Fruit fly (Drosophila melanogaster) whole organism, embryonic: ENCODE data around the gene Obp19a.

ENCODE experiments used
- CG10543 ChIP-seq: fragments of 200-800 bp; sonication (Bioruptor generic); optimal IDR thresholded peaks from 3 replicates; lab custom pipeline; 2017; ENCODE audit warnings: missing biosample characterization, mild to moderate bottlenecking, missing genetic modification characterization, moderate library complexity
- CG10979 ChIP-seq: fragments of 200-800 bp; sonication (Bioruptor generic); optimal IDR thresholded peaks from 2 replicates; lab custom pipeline; 2018; ENCODE audit warnings: missing biosample characterization, mild to moderate bottlenecking, missing genetic modification characterization, moderate library complexity
- CG11247 ChIP-seq: fragments of 200-800 bp; sonication (Bioruptor generic); IDR thresholded peaks from 2 replicates; pipeline ENCODE4 v1.3.6; 2022; ENCODE audit warnings: missing biosample characterization, missing genetic modification characterization
- CG13287 ChIP-seq: fragments of 200-800 bp; sonication (Bioruptor generic); IDR thresholded peaks from 2 replicates; pipeline ENCODE4 v1.3.6; 2022; ENCODE audit warnings: missing biosample characterization, missing genetic modification characterization; ENCODE audit not compliant: partially characterized antibody
- CG14965 ChIP-seq: fragments of 200-800 bp; sonication (Bioruptor generic); optimal IDR thresholded peaks from 2 replicates; lab custom pipeline; 2016; ENCODE audit warnings: missing biosample characterization, missing genetic modification characterization, borderline replicate concordance
- CG18011 ChIP-seq: fragments of 200-800 bp; sonication (Bioruptor generic); optimal IDR thresholded peaks from 2 replicates; lab custom pipeline; 2017; ENCODE audit warnings: missing biosample characterization, missing genetic modification characterization, mild to moderate bottlenecking, moderate library complexity, missing genotype
- CG18476 ChIP-seq: fragments of 200-800 bp; sonication (Bioruptor generic); optimal IDR thresholded peaks from 2 replicates; lab custom pipeline; 2016; ENCODE audit warnings: missing biosample characterization, mild to moderate bottlenecking, missing genetic modification characterization
- CG2889 ChIP-seq: fragments of 200-800 bp; sonication (Bioruptor generic); IDR thresholded peaks from 3 replicates; pipeline ENCODE4 v1.3.6; 2022; ENCODE audit warnings: missing biosample characterization, missing genetic modification characterization
- CG33557 ChIP-seq: fragments of 200-800 bp; sonication (Bioruptor generic); optimal IDR thresholded peaks from 2 replicates; lab custom pipeline; 2019; ENCODE audit warnings: missing biosample characterization, mild to moderate bottlenecking, missing genetic modification characterization, moderate library complexity
- CG43689 ChIP-seq: fragments of 200-800 bp; sonication (Bioruptor generic); IDR thresholded peaks from 2 replicates; pipeline ENCODE4 v1.3.6; 2022; ENCODE audit warnings: missing biosample characterization, missing genetic modification characterization
- CG6272 ChIP-seq: fragments of 200-800 bp; sonication (Bioruptor generic); IDR thresholded peaks from 2 replicates; pipeline ENCODE4 v1.3.6; 2022; ENCODE audit warnings: missing biosample characterization, missing genetic modification characterization
- CG6854 ChIP-seq: fragments of 200-800 bp; sonication (Bioruptor generic); optimal IDR thresholded peaks from 3 replicates; lab custom pipeline; 2017; ENCODE audit warnings: missing biosample characterization, mild to moderate bottlenecking, missing genetic modification characterization
- CG7786 ChIP-seq: fragments of 200-800 bp; sonication (Bioruptor generic); optimal IDR thresholded peaks from 2 replicates; lab custom pipeline; 2016; ENCODE audit warnings: missing biosample characterization, missing genetic modification characterization
- CG7987 ChIP-seq: fragments of 200-800 bp; sonication (Bioruptor generic); optimal IDR thresholded peaks from 2 replicates; lab custom pipeline; 2018; ENCODE audit warnings: missing biosample characterization, mild to moderate bottlenecking, missing genetic modification characterization, moderate library complexity
- CG8281 ChIP-seq: fragments of 200-800 bp; sonication (Bioruptor generic); optimal IDR thresholded peaks from 2 replicates; lab custom pipeline; 2018; ENCODE audit warnings: missing biosample characterization, mild to moderate bottlenecking, missing genetic modification characterization, moderate library complexity
- CG8765 ChIP-seq: fragments of 200-800 bp; sonication (Bioruptor generic); IDR thresholded peaks from 2 replicates; pipeline ENCODE4 v1.3.6; 2022; ENCODE audit warnings: missing biosample characterization, missing genetic modification characterization
- CG8924 ChIP-seq: fragments of 200-800 bp; optimal IDR thresholded peaks from 3 replicates; lab custom pipeline; 2019; ENCODE audit warnings: missing biosample characterization, mild to moderate bottlenecking, missing genetic modification characterization, moderate library complexity
- Dref ChIP-seq: fragments of 200-800 bp; sonication (Bioruptor generic); IDR thresholded peaks from 2 replicates; pipeline ENCODE4 v1.3.6; 2022; ENCODE audit warnings: missing biosample characterization, missing genetic modification characterization
- Fer1 ChIP-seq: fragments of 200-800 bp; sonication (Bioruptor generic); optimal IDR thresholded peaks from 2 replicates; lab custom pipeline; 2017; ENCODE audit warnings: missing biosample characterization, mild to moderate bottlenecking, missing genetic modification characterization
- Hmr ChIP-seq: fragments of 200-800 bp; sonication (Bioruptor generic); optimal IDR thresholded peaks from 3 replicates; lab custom pipeline; 2017; ENCODE audit warnings: mild to moderate bottlenecking, missing biosample characterization, missing genetic modification reagents, missing genetic modification characterization
- Hr3 ChIP-seq: fragments of 200-800 bp; sonication (Bioruptor generic); optimal IDR thresholded peaks from 3 replicates; lab custom pipeline; 2016; ENCODE audit warnings: missing biosample characterization, missing genetic modification characterization
- Lim3 ChIP-seq: fragments of 200-800 bp; sonication (Bioruptor generic); IDR thresholded peaks from 2 replicates; pipeline ENCODE4 v1.3.6; 2022; ENCODE audit warnings: missing biosample characterization, missing genetic modification characterization
- NC2α ChIP-seq: fragments of 200-800 bp; sonication (Bioruptor generic); optimal IDR thresholded peaks from 2 replicates; lab custom pipeline; 2016; ENCODE audit warnings: missing biosample characterization, missing genetic modification characterization
- NFAT ChIP-seq: fragments of 200-800 bp; sonication (Bioruptor generic); IDR thresholded peaks from 2 replicates; pipeline ENCODE4 v1.3.6; 2022; ENCODE audit warnings: missing biosample characterization, missing genetic modification characterization
- Oaz ChIP-seq: fragments of 200-800 bp; sonication (Bioruptor generic); IDR thresholded peaks from 2 replicates; pipeline ENCODE4 v1.3.6; 2022; ENCODE audit warnings: missing biosample characterization, missing genetic modification characterization
- Poxn ChIP-seq: fragments of 200-800 bp; sonication (Bioruptor generic); IDR thresholded peaks from 2 replicates; pipeline ENCODE4 v1.3.6; 2022; ENCODE audit warnings: missing biosample characterization, missing genetic modification characterization
- Rfx ChIP-seq: fragments of 200-800 bp; sonication (Bioruptor generic); IDR thresholded peaks from 2 replicates; pipeline ENCODE4 v1.3.6; 2022; ENCODE audit warnings: missing biosample characterization, missing genetic modification characterization
- Taf1 ChIP-seq: fragments of 200-800 bp; sonication (Bioruptor generic); IDR thresholded peaks from 2 replicates; pipeline ENCODE4 v1.3.6; 2022; ENCODE audit warnings: missing biosample characterization, missing genetic modification characterization
- dpn ChIP-seq, 2 experiments: fragments of 200-800 bp; sonication (Bioruptor generic); optimal IDR thresholded peaks; 3 replicates each; lab custom pipeline; 2016; ENCODE audit warnings: missing biosample characterization in 2 of 2, missing genetic modification characterization in 2 of 2
- en ChIP-seq: fragments of 200-800 bp; sonication (Bioruptor generic); optimal IDR thresholded peaks from 2 replicates; lab custom pipeline; 2016; ENCODE audit warnings: missing biosample characterization, missing genetic modification characterization
- eve ChIP-seq, 2 experiments: fragments of >200 bp; optimal IDR thresholded peaks; 2 replicates each; lab custom pipeline; 2017; ENCODE audit warnings: missing biosample characterization in 2 of 2, missing genetic modification characterization in 2 of 2
- ewg ChIP-seq: fragments of 200-800 bp; sonication (Bioruptor generic); optimal IDR thresholded peaks from 3 replicates; lab custom pipeline; 2017; ENCODE audit warnings: mild to moderate bottlenecking, missing biosample characterization, missing genetic modification reagents, missing genetic modification characterization
- fd3F ChIP-seq: fragments of 200-800 bp; sonication (Bioruptor generic); optimal IDR thresholded peaks from 2 replicates; lab custom pipeline; 2018; ENCODE audit warnings: missing biosample characterization, mild to moderate bottlenecking, missing genetic modification characterization, moderate library complexity
- gro ChIP-seq: fragments of 200-800 bp; sonication (Bioruptor generic); optimal IDR thresholded peaks from 2 replicates; lab custom pipeline; 2016; ENCODE audit warnings: missing biosample characterization, missing genetic modification characterization
- hb ChIP-seq: fragments of 200-800 bp; sonication (Bioruptor generic); IDR thresholded peaks from 3 replicates; pipeline ENCODE4 v1.3.6; 2022; ENCODE audit warnings: missing biosample characterization, missing genetic modification characterization; ENCODE audit not compliant: partially characterized antibody
- jumu ChIP-seq: fragments of 200-800 bp; sonication (Bioruptor generic); optimal IDR thresholded peaks from 3 replicates; lab custom pipeline; 2016; ENCODE audit warnings: missing biosample characterization, missing genetic modification characterization
- kni ChIP-seq: fragments of 200-800 bp; sonication (Bioruptor generic); optimal IDR thresholded peaks from 3 replicates; lab custom pipeline; 2017; ENCODE audit warnings: mild to moderate bottlenecking, missing biosample characterization, missing genetic modification reagents, missing genetic modification characterization
- maf-S ChIP-seq: fragments of 200-800 bp; sonication (Bioruptor generic); optimal IDR thresholded peaks from 2 replicates; lab custom pipeline; 2016; ENCODE audit warnings: missing biosample characterization, missing genetic modification characterization
- nerfin-2 ChIP-seq: fragments of 200-800 bp; sonication (Bioruptor generic); IDR thresholded peaks from 2 replicates; pipeline ENCODE4 v1.3.6; 2022; ENCODE audit warnings: missing biosample characterization, missing genetic modification characterization; ENCODE audit not compliant: partially characterized antibody
- org-1 ChIP-seq: fragments of 200-800 bp; sonication (Bioruptor generic); optimal IDR thresholded peaks from 2 replicates; lab custom pipeline; 2017; ENCODE audit warnings: missing biosample characterization, missing genetic modification characterization
- otp ChIP-seq: fragments of 200-800 bp; sonication (Bioruptor generic); IDR thresholded peaks from 3 replicates; pipeline ENCODE4, ENCODE4 v1.3.6; 2022; ENCODE audit warnings: missing biosample characterization, missing genetic modification characterization
- ranshi ChIP-seq: fragments of 200-800 bp; sonication (Bioruptor generic); IDR thresholded peaks from 2 replicates; pipeline ENCODE4 v1.3.6; 2022; ENCODE audit warnings: missing biosample characterization, missing genetic modification characterization
- schlank ChIP-seq: fragments of 200-800 bp; sonication (Bioruptor generic); optimal IDR thresholded peaks from 2 replicates; lab custom pipeline; 2018; ENCODE audit warnings: missing biosample characterization, mild to moderate bottlenecking, missing genetic modification characterization
- tio ChIP-seq: fragments of 200-800 bp; sonication (Bioruptor generic); optimal IDR thresholded peaks from 2 replicates; lab custom pipeline; 2017; ENCODE audit warnings: missing biosample characterization, missing genetic modification characterization, inconsistent platforms
- trh ChIP-seq: fragments of 200-800 bp; sonication (Bioruptor generic); optimal IDR thresholded peaks from 2 replicates; lab custom pipeline; 2016; ENCODE audit warnings: missing biosample characterization, missing genetic modification characterization
- tx ChIP-seq: fragments of 200-800 bp; sonication (Bioruptor generic); optimal IDR thresholded peaks from 2 replicates; lab custom pipeline; 2016; ENCODE audit warnings: missing biosample characterization, missing genetic modification characterization
- usp ChIP-seq: fragments of >200 bp; optimal IDR thresholded peaks from 2 replicates; lab custom pipeline; 2017; ENCODE audit warnings: missing biosample characterization, missing genetic modification characterization
- wek ChIP-seq: fragments of 200-800 bp; sonication (Bioruptor generic); optimal IDR thresholded peaks from 3 replicates; lab custom pipeline; 2018; ENCODE audit warnings: missing biosample characterization, mild to moderate bottlenecking, missing genetic modification characterization, moderate library complexity
- zen ChIP-seq: fragments of 200-800 bp; sonication (Bioruptor generic); optimal IDR thresholded peaks from 3 replicates; lab custom pipeline; 2018; ENCODE audit warnings: missing biosample characterization, mild to moderate bottlenecking, missing genetic modification characterization, moderate library complexity

The Obp19a gene

DNA sequence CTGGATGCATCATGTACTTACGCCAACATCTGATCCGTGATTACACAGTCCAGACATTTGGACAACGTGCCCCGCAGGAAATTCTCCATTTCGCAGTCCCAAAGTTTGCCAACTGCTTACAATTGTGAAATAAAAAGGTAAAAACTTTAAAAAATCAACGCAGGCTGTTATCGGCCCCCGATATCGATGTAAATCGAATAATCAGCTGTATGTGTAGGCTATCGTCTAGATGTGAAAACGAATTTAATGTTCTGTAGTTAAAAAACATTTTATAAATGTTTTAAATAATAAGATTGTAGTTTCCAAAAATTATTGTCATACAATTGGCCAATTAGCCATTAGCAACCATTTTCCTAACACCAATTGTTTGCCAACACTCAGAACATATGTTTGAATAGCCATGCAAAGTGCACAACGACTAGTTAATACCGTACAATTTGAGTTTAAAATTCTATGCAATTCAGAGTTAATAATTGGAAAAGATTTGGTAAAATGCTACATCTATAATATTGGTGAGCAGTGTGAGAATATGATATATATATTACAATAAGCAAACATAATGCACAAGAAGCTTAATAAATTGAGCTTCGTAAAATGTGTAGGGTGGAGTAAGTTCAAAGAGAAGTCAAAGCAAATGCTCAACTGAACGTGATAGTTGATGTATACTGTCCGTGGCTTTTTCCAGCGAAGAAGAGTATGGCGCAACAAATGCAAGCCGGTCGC lies 14.1 kb downstream of the Obp19a start, which contains the start of the genes CG11710 and mal (continued):
- TF ChIP-seq CG6272 (GFP tag; lab: Robert Waterston, UW) (peak; percentile 42; the same call in 1 of the 2 replicates), CG8281 (tag; lab: Kevin White, UChicago) (no peak), NC2α (no peak), Hr3 (peak; percentile 57), CG18011 (GFP tag; lab: Kevin White, UChicago) (peak; percentile 45), CG10543 (GFP tag; lab: Kevin White, UChicago) (peak; percentile 62), ranshi (GFP tag; lab: Robert Waterston, UW) (peak; percentile 60; the same call in 1 of the 2 replicates), CG11247 (GFP tag; lab: Robert Waterston, UW) (peak; percentile 45; the same call in 1 of the 2 replicates), CG43689 (GFP tag; lab: Robert Waterston, UW) (no peak; the same call in 1 of the 2 replicates), CG10979 (tag; lab: Kevin White, UChicago) (peak; percentile 83), org-1 (peak; percentile 57), Taf1 (GFP tag; lab: Robert Waterston, UW) (peak; percentile 23; the same call in 1 of the 2 replicates), ewg (GFP tag; lab: Kevin White, UChicago) (peak; percentile 42), Fer1 (GFP tag; lab: Kevin White, UChicago) (peak; percentile 88), hb (GFP tag; lab: Robert Waterston, UW) (no peak), fd3F (GFP tag; lab: Kevin White, UChicago) (peak; percentile 64), CG7786 (GFP tag; lab: Kevin White, UChicago) (peak; percentile 73), CG14965 (no peak), kni (GFP tag; lab: Kevin White, UChicago) (no peak), maf-S (GFP tag; lab: Kevin White, UChicago) (peak; percentile 48), trh (GFP tag; lab: Kevin White, UChicago) (peak; percentile 48), dpn (GFP tag; optimal IDR thresholded peaks at IDR 0.05; lab: Kevin White, UChicago) (peak; percentile 67 to 78), CG7987 (GFP tag; lab: Kevin White, UChicago) (peak; percentile 47), en (GFP tag; lab: Kevin White, UChicago) (peak; percentile 72), eve (GFP tag; optimal IDR thresholded peaks at IDR 0.05; lab: Kevin White, UChicago) (no peak), Dref (GFP tag; lab: Robert Waterston, UW) (peak; percentile 61), usp (GFP tag; lab: Kevin White, UChicago) (no peak), NFAT (GFP tag; lab: Robert Waterston, UW) (peak; percentile 13; the same call in 1 of the 2 replicates), CG2889 (GFP tag; lab: Robert Waterston, UW) (peak; percentile 51; the same call in 1 of the 3 replicates), tx (peak; percentile 39), Rfx (GFP tag; lab: Robert Waterston, UW) (peak; percentile 84), schlank (tag; lab: Kevin White, UChicago) (peak; percentile 2), jumu (GFP tag; lab: Kevin White, UChicago) (peak; percentile 53), zen (peak; percentile 42), gro (GFP tag; lab: Kevin White, UChicago) (peak; percentile 84), wek (no peak), CG33557 (GFP tag; lab: Kevin White, UChicago) (no peak), CG8924 (peak; percentile 82), Poxn (no peak), CG8765 (GFP tag; lab: Robert Waterston, UW) (no peak), CG18476 (GFP tag; lab: Kevin White, UChicago) (peak; percentile 76), CG6854 (GFP tag; lab: Kevin White, UChicago) (peak; percentile 70), otp (GFP tag; lab: Robert Waterston, UW) (no peak), Lim3 (GFP tag; lab: Robert Waterston, UW) (no peak), CG13287 (peak; percentile 51), tio (GFP tag; lab: Kevin White, UChicago) (no peak), Hmr (GFP tag; lab: Kevin White, UChicago) (no peak), Oaz (peak; percentile 72), nerfin-2 (0 out of 2 replicates have a peak, but pooled peaks have one; percentile 43)
